Fruit fly (Drosophila melanogaster): Measurements from ENCODE around the gene CG5758.

DNA sequence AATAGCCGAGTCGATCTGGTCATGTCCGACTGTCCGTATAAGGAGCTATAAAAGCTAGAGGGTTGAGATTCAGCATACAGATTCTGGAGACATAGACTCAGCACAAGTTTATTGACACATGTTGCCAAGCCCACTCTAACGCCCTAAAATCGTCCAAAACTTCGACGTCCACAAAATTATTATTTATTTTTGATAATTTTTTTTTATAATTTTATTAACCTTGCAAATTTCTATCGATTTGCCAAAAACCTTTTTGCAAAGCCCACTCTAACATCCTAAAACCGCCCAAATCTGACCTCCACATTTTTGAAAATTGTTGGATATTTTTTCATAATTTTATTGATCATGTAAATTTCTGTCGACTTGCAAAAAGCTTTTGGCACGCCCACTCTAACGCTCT is 39.4 kb downstream of the CG5758 start, which contains the start of gene JMJD4:
- no peak for TF ChIP-seq CG34367 (tag; optimal IDR thresholded peaks at IDR 0.05)
- no peak for TF ChIP-seq EcR (GFP tag; optimal IDR thresholded peaks at IDR 0.05)
- no peak for TF ChIP-seq Ets98B (GFP tag; IDR thresholded peaks at IDR 0.05)
- no peak for TF ChIP-seq CG12605 (GFP tag; IDR thresholded peaks at IDR 0.05)
- no peak for TF ChIP-seq gl (tag; optimal IDR thresholded peaks at IDR 0.05)
- no peak for TF ChIP-seq Pif1B (GFP tag; optimal IDR thresholded peaks at IDR 0.05)

Measured in whole organism, pupa.